Fruit fly (Drosophila melanogaster): ENCODE measurements around the gene Atg13.
A peak's percentile ranks its signal among the peaks of the same experiment; 100 is the strongest.

DNA sequence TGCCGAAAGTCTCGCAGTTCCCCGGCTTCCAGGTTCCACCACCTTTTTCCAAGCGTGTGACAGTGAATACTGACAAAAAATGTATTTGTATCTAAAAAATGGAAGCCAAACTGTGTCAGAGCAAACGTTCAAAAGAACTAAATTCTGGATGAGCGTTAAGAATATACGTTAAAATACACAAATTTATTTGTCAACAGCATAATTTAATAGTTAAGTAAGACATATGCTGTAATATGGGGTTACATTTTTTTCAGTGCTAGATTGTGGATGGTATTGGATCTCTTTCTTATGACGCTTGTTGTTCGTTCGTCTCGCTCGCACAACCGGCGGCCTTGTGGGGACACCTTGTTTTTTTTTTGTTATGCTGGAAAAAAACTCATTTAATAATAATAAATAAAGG, 6.0 kb downstream of the Atg13 start:
- TF ChIP-seq D1 (tag; optimal IDR thresholded peaks at IDR 0.05) (peak; percentile 70), gl (tag; optimal IDR thresholded peaks at IDR 0.05) (peak; percentile 70), EcR (GFP tag; optimal IDR thresholded peaks at IDR 0.05) (peak; percentile 20), CG12605 (GFP tag; IDR thresholded peaks at IDR 0.05) (peak; percentile 55), CG10348 (GFP tag; IDR thresholded peaks at IDR 0.05) (peak; percentile 17; the same call in 1 of the 2 replicates), CG8159 (tag; optimal IDR thresholded peaks at IDR 0.05) (peak; percentile 88), fd96Ca (GFP tag; IDR thresholded peaks at IDR 0.05) (peak; percentile 81), CG32121 (GFP tag; IDR thresholded peaks at IDR 0.05) (peak; percentile 82), Ets98B (GFP tag; IDR thresholded peaks at IDR 0.05) (peak; percentile 87), CG4496 (GFP tag; IDR thresholded peaks at IDR 0.05) (peak; percentile 93), CG13204 (GFP tag; optimal IDR thresholded peaks at IDR 0.05) (peak; percentile 30), Pif1A (GFP tag; optimal IDR thresholded peaks at IDR 0.05) (peak; percentile 95), CG17806 (tag; optimal IDR thresholded peaks at IDR 0.05) (peak; percentile 91)

Data from whole organism, pupa.